Fruit fly (Drosophila melanogaster) whole organism, embryonic: Measurements from ENCODE around the gene Pa1.

Experiments used
- CG10366 ChIP-seq: fragments of 200-800 bp; sonication (Bioruptor generic); IDR thresholded peaks from 2 replicates; pipeline ENCODE4 v1.3.6; 2022; ENCODE audit warnings: missing biosample characterization, missing genetic modification characterization
- CG10431 ChIP-seq: fragments of 200-800 bp; sonication (Bioruptor generic); optimal IDR thresholded peaks from 3 replicates; lab custom pipeline; 2018; ENCODE audit warnings: missing biosample characterization, mild to moderate bottlenecking, missing genetic modification characterization
- CG11247 ChIP-seq: fragments of 200-800 bp; sonication (Bioruptor generic); IDR thresholded peaks from 2 replicates; pipeline ENCODE4 v1.3.6; 2022; ENCODE audit warnings: missing biosample characterization, missing genetic modification characterization
- CG13296 ChIP-seq: fragments of 200-800 bp; sonication (Bioruptor generic); optimal IDR thresholded peaks from 3 replicates; lab custom pipeline; 2018; ENCODE audit warnings: missing biosample characterization, mild to moderate bottlenecking, missing genetic modification characterization
- CG14965 ChIP-seq: fragments of 200-800 bp; sonication (Bioruptor generic); optimal IDR thresholded peaks from 2 replicates; lab custom pipeline; 2016; ENCODE audit warnings: missing biosample characterization, missing genetic modification characterization, borderline replicate concordance
- CG15479 ChIP-seq: fragments of 200-800 bp; sonication (Bioruptor generic); optimal IDR thresholded peaks from 3 replicates; lab custom pipeline; 2019; ENCODE audit warnings: missing biosample characterization, mild to moderate bottlenecking, missing genetic modification characterization, moderate library complexity
- CG16779 ChIP-seq: fragments of 200-800 bp; sonication (Bioruptor generic); IDR thresholded peaks from 2 replicates; pipeline ENCODE4 v1.3.6; 2022; ENCODE audit warnings: missing biosample characterization, missing genetic modification characterization
- CG17612 ChIP-seq: fragments of 200-800 bp; sonication (Bioruptor generic); IDR thresholded peaks from 2 replicates; pipeline ENCODE4 v1.3.6; 2022; ENCODE audit warnings: missing biosample characterization, missing genetic modification characterization
- CG2120 ChIP-seq: fragments of 200-800 bp; sonication (Bioruptor generic); optimal IDR thresholded peaks from 3 replicates; lab custom pipeline; 2016; ENCODE audit warnings: missing biosample characterization, missing genetic modification characterization
- CG2202 ChIP-seq: fragments of 200-800 bp; sonication (Bioruptor generic); optimal IDR thresholded peaks from 2 replicates; lab custom pipeline; 2018; ENCODE audit warnings: missing biosample characterization, mild to moderate bottlenecking, missing genetic modification characterization
- CG3065 ChIP-seq: fragments of 200-800 bp; sonication (Bioruptor generic); optimal IDR thresholded peaks from 2 replicates; lab custom pipeline; 2016; ENCODE audit warnings: missing biosample characterization, missing genetic modification characterization
- CG33213 ChIP-seq: fragments of 200-800 bp; sonication (Bioruptor generic); optimal IDR thresholded peaks from 3 replicates; lab custom pipeline; 2016; ENCODE audit warnings: missing biosample characterization, missing genetic modification characterization
- CG3847 ChIP-seq: fragments of 200-800 bp; sonication (Bioruptor generic); IDR thresholded peaks from 2 replicates; pipeline ENCODE4 v1.3.6; 2022; ENCODE audit warnings: missing biosample characterization, missing genetic modification characterization
- CG43689 ChIP-seq: fragments of 200-800 bp; sonication (Bioruptor generic); IDR thresholded peaks from 2 replicates; pipeline ENCODE4 v1.3.6; 2022; ENCODE audit warnings: missing biosample characterization, missing genetic modification characterization
- CG4820 ChIP-seq: fragments of 200-800 bp; sonication (Bioruptor generic); optimal IDR thresholded peaks from 3 replicates; lab custom pipeline; 2016; ENCODE audit warnings: missing biosample characterization, missing genetic modification characterization
- CG6175 ChIP-seq: fragments of 200-800 bp; sonication (Bioruptor generic); IDR thresholded peaks from 3 replicates; pipeline ENCODE4 v1.3.6; 2022; ENCODE audit warnings: missing biosample characterization, missing genetic modification characterization
- CG6813 ChIP-seq: fragments of 200-800 bp; sonication (Bioruptor generic); optimal IDR thresholded peaks from 2 replicates; lab custom pipeline; 2017; ENCODE audit warnings: missing biosample characterization, missing genetic modification characterization, mild to moderate bottlenecking, moderate library complexity, missing genetic modification reagents
- CG9215 ChIP-seq: fragments of 200-800 bp; sonication (Bioruptor generic); IDR thresholded peaks from 2 replicates; pipeline ENCODE4 v1.3.6; 2022; ENCODE audit warnings: missing biosample characterization, missing genetic modification characterization
- CG9932 ChIP-seq: fragments of 200-800 bp; sonication (Bioruptor generic); IDR thresholded peaks from 2 replicates; pipeline ENCODE4 v1.3.6; 2022; ENCODE audit warnings: missing biosample characterization, missing genetic modification characterization
- CrebB ChIP-seq: fragments of 200-800 bp; sonication (Bioruptor generic); optimal IDR thresholded peaks from 3 replicates; lab custom pipeline; 2018; ENCODE audit warnings: missing biosample characterization, mild to moderate bottlenecking, missing genetic modification characterization
- Deaf1 ChIP-seq: fragments of 200-800 bp; optimal IDR thresholded peaks from 3 replicates; lab custom pipeline; 2019; ENCODE audit warnings: missing biosample characterization, mild to moderate bottlenecking, missing genetic modification characterization, moderate library complexity
- Dref ChIP-seq: fragments of 200-800 bp; sonication (Bioruptor generic); IDR thresholded peaks from 2 replicates; pipeline ENCODE4 v1.3.6; 2022; ENCODE audit warnings: missing biosample characterization, missing genetic modification characterization
- Fer2 ChIP-seq: fragments of 200-800 bp; sonication (Bioruptor generic); optimal IDR thresholded peaks from 2 replicates; lab custom pipeline; 2018; ENCODE audit warnings: missing biosample characterization, mild to moderate bottlenecking, missing genetic modification characterization, moderate library complexity
- GATAe ChIP-seq: fragments of 200-800 bp; sonication (Bioruptor generic); conservative IDR thresholded peaks from 2 replicates; pipeline ENCODE4 v1.3.6; 2022; ENCODE audit warnings: missing biosample characterization, missing genetic modification characterization
- Hr3 ChIP-seq: fragments of 200-800 bp; sonication (Bioruptor generic); optimal IDR thresholded peaks from 3 replicates; lab custom pipeline; 2016; ENCODE audit warnings: missing biosample characterization, missing genetic modification characterization
- Mrtf ChIP-seq: fragments of 200-800 bp; sonication (Bioruptor generic); IDR thresholded peaks from 3 replicates; pipeline ENCODE4 v1.3.6; 2022; ENCODE audit warnings: missing biosample characterization, missing genetic modification characterization
- Scr ChIP-seq: fragments of 200-800 bp; sonication (Bioruptor generic); IDR thresholded peaks from 2 replicates; pipeline ENCODE4 v1.3.6; 2022; ENCODE audit warnings: missing biosample characterization, missing genetic modification characterization; ENCODE audit not compliant: partially characterized antibody
- Sry-β ChIP-seq: fragments of 200-800 bp; sonication (Bioruptor generic); optimal IDR thresholded peaks from 2 replicates; lab custom pipeline; 2018; ENCODE audit warnings: missing biosample characterization, mild to moderate bottlenecking, missing genetic modification characterization, moderate library complexity
- crol ChIP-seq: fragments of 200-800 bp; sonication (Bioruptor generic); IDR thresholded peaks from 2 replicates; pipeline ENCODE4 v1.3.6; 2022; ENCODE audit warnings: missing biosample characterization, missing genetic modification characterization
- dan ChIP-seq: fragments of 200-800 bp; sonication (Bioruptor generic); IDR thresholded peaks from 2 replicates; pipeline ENCODE4 v1.3.6; 2022; ENCODE audit warnings: missing biosample characterization, missing genetic modification characterization
- danr ChIP-seq: fragments of 200-800 bp; sonication (Bioruptor generic); IDR thresholded peaks from 2 replicates; pipeline ENCODE4 v1.3.6; 2022; ENCODE audit warnings: missing biosample characterization, missing genetic modification characterization
- dimm ChIP-seq: fragments of 200-800 bp; sonication (Bioruptor generic); IDR thresholded peaks from 2 replicates; pipeline ENCODE4 v1.3.6; 2022; ENCODE audit warnings: missing biosample characterization, missing genetic modification characterization
- disco-r ChIP-seq: fragments of 200-800 bp; sonication (Bioruptor generic); optimal IDR thresholded peaks from 2 replicates; lab custom pipeline; 2016; ENCODE audit warnings: missing biosample characterization, missing genetic modification characterization
- dmrt11E ChIP-seq: fragments of 200-800 bp; sonication (Bioruptor generic); optimal IDR thresholded peaks from 3 replicates; lab custom pipeline; 2018; ENCODE audit warnings: missing biosample characterization, mild to moderate bottlenecking, missing genetic modification characterization, moderate library complexity
- dysf ChIP-seq: fragments of 200-800 bp; sonication (Bioruptor generic); IDR thresholded peaks from 3 replicates; pipeline ENCODE4 v1.3.6; 2022; ENCODE audit warnings: missing biosample characterization, missing genetic modification characterization
- fru ChIP-seq: fragments of >200 bp; optimal IDR thresholded peaks from 2 replicates; lab custom pipeline; 2017
- ftz-f1 ChIP-seq: fragments of 200-800 bp; sonication (Bioruptor generic); optimal IDR thresholded peaks from 2 replicates; lab custom pipeline; 2016; ENCODE audit warnings: missing biosample characterization, missing genetic modification characterization
- grn ChIP-seq: fragments of 200-800 bp; sonication (Bioruptor generic); optimal IDR thresholded peaks from 3 replicates; lab custom pipeline; 2017; ENCODE audit warnings: missing biosample characterization, missing genetic modification characterization
- ind ChIP-seq: fragments of 200-800 bp; sonication (Bioruptor generic); optimal IDR thresholded peaks from 3 replicates; lab custom pipeline; 2016; ENCODE audit warnings: missing biosample characterization, missing genetic modification characterization
- jumu ChIP-seq: fragments of 200-800 bp; sonication (Bioruptor generic); optimal IDR thresholded peaks from 3 replicates; lab custom pipeline; 2016; ENCODE audit warnings: missing biosample characterization, missing genetic modification characterization
- kay ChIP-seq: fragments of 200-800 bp; sonication (Bioruptor generic); optimal IDR thresholded peaks from 2 replicates; lab custom pipeline; 2016; ENCODE audit warnings: missing biosample characterization, missing genetic modification characterization
- ken ChIP-seq: fragments of 200-800 bp; sonication (Bioruptor generic); IDR thresholded peaks from 3 replicates; pipeline ENCODE4 v1.3.6; 2022; ENCODE audit warnings: missing biosample characterization, missing genetic modification characterization
- lov ChIP-seq, 2 experiments: fragments of 200-800 bp in 1 of 2; fragments of >200 bp in 1 of 2; sonication (Bioruptor generic) in 1 of 2; IDR thresholded peaks in 1 of 2; optimal IDR thresholded peaks in 1 of 2; 2 replicates in 1 of 2; 3 replicates in 1 of 2; pipeline versions ENCODE4 v1.3.6 to Lab custom; 2017 to 2022; ENCODE audit warnings: missing biosample characterization in 1 of 2, missing genetic modification characterization in 1 of 2
- repo ChIP-seq: fragments of 200-800 bp; sonication (Bioruptor generic); optimal IDR thresholded peaks from 2 replicates; lab custom pipeline; 2016; ENCODE audit warnings: missing biosample characterization, missing genetic modification characterization
- sens-2 ChIP-seq: fragments of 200-800 bp; sonication (Bioruptor generic); IDR thresholded peaks from 2 replicates; pipeline ENCODE4 v1.3.6; 2022; ENCODE audit warnings: missing biosample characterization, missing genetic modification characterization
- sima ChIP-seq: fragments of 200-800 bp; sonication (Bioruptor generic); optimal IDR thresholded peaks from 2 replicates; lab custom pipeline; 2016; ENCODE audit warnings: missing biosample characterization, missing genetic modification characterization
- sob ChIP-seq: fragments of 200-800 bp; sonication (Bioruptor generic); IDR thresholded peaks from 2 replicates; pipeline ENCODE4 v1.3.6; 2022; ENCODE audit warnings: missing biosample characterization, missing genetic modification characterization
- vvl ChIP-seq: fragments of 200-800 bp; sonication (Bioruptor generic); IDR thresholded peaks from 2 replicates; pipeline ENCODE4 v1.3.6; 2022; ENCODE audit warnings: missing biosample characterization, missing genetic modification characterization
- wdn ChIP-seq: fragments of 200-800 bp; sonication (Bioruptor generic); IDR thresholded peaks from 2 replicates; pipeline ENCODE4 v1.3.6; 2022; ENCODE audit warnings: missing biosample characterization, missing genetic modification characterization
- zen2 ChIP-seq: fragments of 200-800 bp; sonication (Bioruptor generic); IDR thresholded peaks from 3 replicates; pipeline ENCODE4 v1.3.6; 2022; ENCODE audit warnings: missing biosample characterization, missing genetic modification characterization; ENCODE audit not compliant: partially characterized antibody

Gene Pa1

DNA sequence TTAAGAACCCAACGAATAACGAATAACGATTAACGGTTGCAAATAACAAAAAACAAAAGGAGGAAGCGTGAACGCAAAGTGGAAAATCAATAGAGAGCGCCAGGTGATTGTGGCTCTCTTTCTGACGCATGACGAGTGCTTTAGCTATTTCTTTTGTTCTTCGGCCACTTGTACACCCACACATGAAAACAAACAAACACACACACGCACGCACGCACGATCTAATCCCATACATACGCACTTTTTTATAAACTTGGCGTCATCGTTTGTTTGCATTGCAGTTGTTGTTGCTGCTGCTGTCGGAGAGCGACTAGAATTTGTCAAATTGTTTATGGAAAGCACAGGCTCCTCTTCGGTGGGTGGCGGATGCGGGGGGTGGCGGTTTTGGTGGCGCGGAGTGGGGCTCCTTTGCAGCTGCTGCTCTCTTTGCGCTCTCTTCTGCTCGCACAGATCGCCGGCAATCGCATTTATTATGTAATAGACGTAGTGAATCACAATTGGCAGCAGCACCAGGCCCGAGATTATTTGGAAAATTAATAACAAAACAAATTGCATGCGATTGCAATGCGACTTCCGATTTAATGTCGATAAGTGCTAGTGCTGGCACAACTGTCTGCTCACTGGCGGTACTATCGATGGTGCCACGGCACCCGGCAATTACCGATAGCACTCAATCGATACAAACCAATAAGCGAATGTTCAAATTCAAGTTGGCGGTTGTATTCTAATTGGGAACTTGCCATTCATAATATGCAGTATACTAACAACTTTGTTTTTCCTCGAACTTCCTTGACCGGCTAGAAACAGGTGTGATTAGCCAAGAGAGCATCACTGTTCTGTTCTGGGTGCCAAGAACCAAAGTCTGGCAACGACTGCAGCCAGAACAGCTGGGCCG, 19.8 kb upstream of the Pa1 start (continued):
- no peak for TF ChIP-seq lov (optimal IDR thresholded peaks at IDR 0.05; lab: Kevin White, UChicago)
- 0 out of 3 replicates have a peak, but pooled peaks have one; percentile 29 for TF ChIP-seq lov (GFP tag; IDR thresholded peaks at IDR 0.05; lab: Robert Waterston, UW)
- TF ChIP-seq Fer2 (tag; lab: Kevin White, UChicago): no peak
- TF ChIP-seq CG10366: no peak; the same call in 1 of the 2 replicates
- no peak for TF ChIP-seq repo
- 0 out of 2 replicates have a peak, but pooled peaks have one; percentile 16 for TF ChIP-seq sob
- TF ChIP-seq Deaf1 (tag; lab: Kevin White, UChicago): no peak
- no peak for TF ChIP-seq dysf (GFP tag; lab: Robert Waterston, UW)
- TF ChIP-seq Scr: peak; percentile 91
- TF ChIP-seq vvl (GFP tag; lab: Robert Waterston, UW): peak; percentile 29; the same call in 1 of the 2 replicates
- TF ChIP-seq crol (GFP tag; lab: Robert Waterston, UW): peak; percentile 92
- TF ChIP-seq CG9932 (GFP tag; lab: Robert Waterston, UW): peak; percentile 78
- peak; percentile 94 for TF ChIP-seq Sry-β
- TF ChIP-seq CG33213: peak; percentile 40
- TF ChIP-seq ind (GFP tag; lab: Kevin White, UChicago): peak; percentile 53
- no peak for TF ChIP-seq CG43689 (GFP tag; lab: Robert Waterston, UW)
- TF ChIP-seq dan (GFP tag; lab: Robert Waterston, UW): no peak
- no peak for TF ChIP-seq sens-2 (GFP tag; lab: Robert Waterston, UW)
- TF ChIP-seq CG3065 (GFP tag; lab: Kevin White, UChicago): no peak
- TF ChIP-seq CG16779 (GFP tag; lab: Robert Waterston, UW): no peak
- TF ChIP-seq CrebB (tag; lab: Kevin White, UChicago): no peak
- peak; percentile 18 for TF ChIP-seq disco-r (GFP tag; lab: Kevin White, UChicago)
- peak; percentile 51; the same call in 1 of the 2 replicates for TF ChIP-seq CG11247 (GFP tag; lab: Robert Waterston, UW)
- TF ChIP-seq CG4820 (GFP tag; lab: Kevin White, UChicago): no peak
- peak; percentile 69 for TF ChIP-seq jumu (GFP tag; lab: Kevin White, UChicago)
- TF ChIP-seq ken (GFP tag; lab: Robert Waterston, UW): no peak
- TF ChIP-seq GATAe (GFP tag; lab: Robert Waterston, UW): no peak
- TF ChIP-seq CG2120 (GFP tag; lab: Kevin White, UChicago): peak; percentile 75
- TF ChIP-seq CG13296 (GFP tag; lab: Kevin White, UChicago): no peak
- peak; percentile 72 for TF ChIP-seq CG3847
- no peak for TF ChIP-seq CG10431
- no peak for TF ChIP-seq CG6813 (GFP tag; lab: Kevin White, UChicago)
- TF ChIP-seq sima: no peak
- peak; percentile 65; the same call in 1 of the 3 replicates for TF ChIP-seq zen2 (GFP tag; lab: Robert Waterston, UW)
- TF ChIP-seq Mrtf (GFP tag; lab: Robert Waterston, UW): no peak
- no peak for TF ChIP-seq kay (GFP tag; lab: Kevin White, UChicago)
- no peak for TF ChIP-seq CG6175 (GFP tag; lab: Robert Waterston, UW)
- no peak for TF ChIP-seq CG14965
- no peak for TF ChIP-seq ftz-f1 (GFP tag; lab: Kevin White, UChicago)
- TF ChIP-seq Hr3: peak; percentile 34
- TF ChIP-seq dimm (GFP tag; lab: Robert Waterston, UW): no peak
- no peak for TF ChIP-seq CG15479
- TF ChIP-seq Dref (GFP tag; lab: Robert Waterston, UW): peak; percentile 87
- no peak for TF ChIP-seq grn (GFP tag; lab: Kevin White, UChicago)
- no peak for TF ChIP-seq danr (GFP tag; lab: Robert Waterston, UW)
- TF ChIP-seq CG9215 (GFP tag; lab: Robert Waterston, UW): peak; percentile 85
- TF ChIP-seq CG2202 (tag; lab: Kevin White, UChicago): no peak
- TF ChIP-seq dmrt11E (tag; lab: Kevin White, UChicago): no peak
- no peak for TF ChIP-seq fru (lab: Kevin White, UChicago)
- TF ChIP-seq CG17612 (GFP tag; lab: Robert Waterston, UW): no peak
- no peak for TF ChIP-seq wdn
